Worm (Caenorhabditis elegans) whole organism, late embryonic: Measurements from ENCODE around the gene Y46G5A.15.

Source experiments
- C38D4.7 ChIP-seq: fragments of 200-800 bp; sonication (Bioruptor generic); optimal IDR thresholded peaks from 2 replicates; lab custom pipeline; 2018; ENCODE audit warnings: mild to moderate bottlenecking, missing genetic modification characterization, moderate library complexity, missing compliant biosample characterization
- K02D7.2 ChIP-seq: sonication (generic microtip); optimal IDR thresholded peaks from 2 replicates; lab custom pipeline; 2017; ENCODE audit warnings: mild to moderate bottlenecking, missing genetic modification characterization, missing compliant biosample characterization
- T23F11.4 ChIP-seq: fragments of 200-800 bp; sonication (Bioruptor generic); optimal IDR thresholded peaks from 2 replicates; lab custom pipeline; 2018; ENCODE audit warnings: mild to moderate bottlenecking, missing genetic modification characterization, missing compliant biosample characterization
- Y22D7AL.16 ChIP-seq: sonication (generic microtip); optimal IDR thresholded peaks from 2 replicates; lab custom pipeline; 2016; ENCODE audit warnings: missing genetic modification characterization, missing compliant biosample characterization
- ahr-1 ChIP-seq: sonication (generic microtip); optimal IDR thresholded peaks from 2 replicates; lab custom pipeline; 2016; ENCODE audit warnings: missing genetic modification characterization, missing compliant biosample characterization
- ama-1 ChIP-seq: fragments of 150-350 bp; optimal IDR thresholded peaks from 2 replicates; lab custom pipeline; 2014
- ceh-14 ChIP-seq: sonication (generic microtip); optimal IDR thresholded peaks from 2 replicates; lab custom pipeline; 2016; ENCODE audit warnings: missing genotype, missing genetic modification characterization, missing compliant biosample characterization
- ceh-18 ChIP-seq: sonication (generic microtip); optimal IDR thresholded peaks from 2 replicates; lab custom pipeline; 2016; ENCODE audit warnings: missing genetic modification characterization, missing compliant biosample characterization
- ceh-22 ChIP-seq: sonication (generic microtip); optimal IDR thresholded peaks from 2 replicates; lab custom pipeline; 2017; ENCODE audit warnings: missing biosample characterization, missing genetic modification characterization
- ceh-24 ChIP-seq: sonication (generic microtip); optimal IDR thresholded peaks from 2 replicates; lab custom pipeline; 2016; ENCODE audit warnings: mild to moderate bottlenecking, missing genetic modification characterization, missing compliant biosample characterization
- ceh-31 ChIP-seq: sonication (generic microtip); optimal IDR thresholded peaks from 2 replicates; lab custom pipeline; 2016; ENCODE audit warnings: missing genetic modification characterization, missing compliant biosample characterization
- ceh-34 ChIP-seq: sonication (generic microtip); optimal IDR thresholded peaks from 2 replicates; lab custom pipeline; 2016; ENCODE audit warnings: mild to moderate bottlenecking, missing genetic modification characterization, missing compliant biosample characterization
- ceh-45 ChIP-seq: fragments of 200-800 bp; sonication (Bioruptor generic); IDR thresholded peaks from 2 replicates; pipeline ENCODE4 v1.3.6; 2022; ENCODE audit warnings: missing genetic modification reagents, missing genetic modification characterization, missing compliant biosample characterization
- ceh-48 ChIP-seq: sonication (generic microtip); optimal IDR thresholded peaks from 2 replicates; lab custom pipeline; 2016; ENCODE audit warnings: missing genetic modification characterization, inconsistent platforms, missing compliant biosample characterization
- che-1 ChIP-seq: sonication (generic microtip); optimal IDR thresholded peaks from 2 replicates; lab custom pipeline; 2016; ENCODE audit warnings: mild to moderate bottlenecking, missing genetic modification characterization, missing compliant biosample characterization
- dve-1 ChIP-seq: sonication (generic microtip); optimal IDR thresholded peaks from 2 replicates; lab custom pipeline; 2017; ENCODE audit warnings: antibody characterized with exemption, mild to moderate bottlenecking, missing genetic modification characterization, missing compliant biosample characterization
- elt-2 ChIP-seq: sonication (generic microtip); optimal IDR thresholded peaks from 2 replicates; lab custom pipeline; 2016; ENCODE audit warnings: missing genetic modification reagents, missing genetic modification characterization, missing compliant biosample characterization
- elt-4 ChIP-seq: sonication (generic microtip); optimal IDR thresholded peaks from 2 replicates; lab custom pipeline; 2016; ENCODE audit warnings: missing genetic modification characterization, missing compliant biosample characterization
- ets-4 ChIP-seq: sonication (generic microtip); optimal IDR thresholded peaks from 2 replicates; lab custom pipeline; 2016; ENCODE audit warnings: missing genetic modification characterization, missing compliant biosample characterization
- eyg-1 ChIP-seq: sonication (generic microtip); optimal IDR thresholded peaks from 2 replicates; lab custom pipeline; 2016; ENCODE audit warnings: missing genotype, missing genetic modification characterization, missing compliant biosample characterization
- fax-1 ChIP-seq: sonication (generic microtip); optimal IDR thresholded peaks from 2 replicates; lab custom pipeline; 2016; ENCODE audit warnings: missing genotype, missing genetic modification characterization, missing compliant biosample characterization
- fkh-6 ChIP-seq: sonication (generic microtip); optimal IDR thresholded peaks from 2 replicates; lab custom pipeline; 2016; ENCODE audit warnings: missing genetic modification characterization, missing compliant biosample characterization
- gmeb-2 ChIP-seq: sonication (generic microtip); optimal IDR thresholded peaks from 2 replicates; lab custom pipeline; 2016; ENCODE audit warnings: missing genetic modification characterization, inconsistent platforms, missing compliant biosample characterization
- hlh-15 ChIP-seq: sonication (generic microtip); optimal IDR thresholded peaks from 2 replicates; lab custom pipeline; 2016; ENCODE audit warnings: missing genetic modification characterization, missing compliant biosample characterization
- hlh-6 ChIP-seq: sonication (generic microtip); optimal IDR thresholded peaks from 2 replicates; lab custom pipeline; 2016; ENCODE audit warnings: missing genotype, missing genetic modification characterization, missing compliant biosample characterization
- hlh-8 ChIP-seq: sonication (generic microtip); optimal IDR thresholded peaks from 2 replicates; lab custom pipeline; 2016; ENCODE audit warnings: missing genotype, missing genetic modification characterization, missing compliant biosample characterization
- lin-11 ChIP-seq: fragments of 200-800 bp; sonication (Bioruptor generic); optimal IDR thresholded peaks from 2 replicates; lab custom pipeline; 2018; ENCODE audit warnings: mild to moderate bottlenecking, missing genetic modification characterization, missing compliant biosample characterization
- mec-3 ChIP-seq: sonication (generic microtip); optimal IDR thresholded peaks from 2 replicates; lab custom pipeline; 2016; ENCODE audit warnings: borderline replicate concordance, missing genetic modification characterization, missing compliant biosample characterization
- nfya-1 ChIP-seq: sonication (generic microtip); optimal IDR thresholded peaks from 2 replicates; lab custom pipeline; 2017; ENCODE audit warnings: missing genetic modification characterization, mild to moderate bottlenecking, missing compliant biosample characterization, antibody characterized with exemption, moderate library complexity
- nhr-232 ChIP-seq: sonication (generic microtip); optimal IDR thresholded peaks from 2 replicates; lab custom pipeline; 2016; ENCODE audit warnings: missing genetic modification characterization, missing compliant biosample characterization
- pax-1 ChIP-seq: fragments of 150-350 bp; optimal IDR thresholded peaks from 2 replicates; lab custom pipeline; 2014; ENCODE audit warnings: missing biosample characterization, missing genetic modification characterization
- rnt-1 ChIP-seq: sonication (generic microtip); optimal IDR thresholded peaks from 2 replicates; lab custom pipeline; 2016; ENCODE audit warnings: missing genetic modification characterization, missing compliant biosample characterization
- sox-2 ChIP-seq: fragments of 200-800 bp; sonication (Bioruptor generic); IDR thresholded peaks from 2 replicates; pipeline ENCODE4 v1.3.6; 2022; ENCODE audit warnings: missing genetic modification reagents, missing genetic modification characterization, missing compliant biosample characterization
- sox-4 ChIP-seq: sonication (generic microtip); optimal IDR thresholded peaks from 2 replicates; lab custom pipeline; 2017; ENCODE audit warnings: mild to moderate bottlenecking, missing genetic modification characterization, inconsistent platforms, missing compliant biosample characterization
- tbx-2 ChIP-seq: sonication (generic microtip); optimal IDR thresholded peaks from 2 replicates; lab custom pipeline; 2016; ENCODE audit warnings: missing genetic modification characterization, missing compliant biosample characterization
- unc-3 ChIP-seq, 2 experiments: fragments of 200-800 bp in 1 of 2; sonication (Bioruptor generic) in 1 of 2; sonication (generic microtip) in 1 of 2; conservative IDR thresholded peaks in 1 of 2; optimal IDR thresholded peaks in 1 of 2; 2 replicates each; pipeline versions ENCODE4 v1.3.6 to Lab custom; 2016 to 2022; ENCODE audit warnings: missing compliant biosample characterization in 2 of 2, missing genetic modification characterization in 2 of 2, missing genetic modification reagents in 1 of 2
- unc-42 ChIP-seq: sonication (generic microtip); optimal IDR thresholded peaks from 2 replicates; lab custom pipeline; 2016; ENCODE audit warnings: missing genotype, missing genetic modification characterization, missing compliant biosample characterization
- unc-55 ChIP-seq: sonication (generic microtip); optimal IDR thresholded peaks from 2 replicates; lab custom pipeline; 2017; ENCODE audit warnings: missing biosample characterization, missing genetic modification reagents, missing genetic modification characterization
- ztf-16 ChIP-seq: sonication (generic microtip); optimal IDR thresholded peaks from 2 replicates; lab custom pipeline; 2017; ENCODE audit warnings: missing genetic modification characterization, missing compliant biosample characterization

Y46G5A.15 gene

DNA sequence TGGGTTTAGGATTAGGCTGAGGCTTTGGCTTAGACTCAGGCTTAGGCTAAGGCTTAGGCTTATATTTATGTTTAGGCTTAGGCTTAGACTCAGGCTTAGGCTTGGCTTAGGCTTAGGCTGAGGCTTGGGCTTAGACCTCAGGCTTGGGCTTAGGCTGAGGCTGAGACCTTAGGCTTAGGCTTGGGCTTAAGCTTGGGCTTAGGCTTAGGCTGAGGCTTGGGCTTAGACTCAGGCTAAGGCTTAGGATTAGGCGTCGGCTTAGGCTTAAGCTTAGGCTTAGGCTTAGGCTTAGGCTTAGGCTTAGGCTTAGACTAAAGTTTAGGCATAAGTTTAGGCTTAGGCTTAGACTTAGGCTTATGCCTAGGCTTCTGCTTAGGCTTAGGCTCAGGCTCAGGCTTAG is 39.2 kb upstream of the Y46G5A.15 start:
- no peak for TF ChIP-seq ets-4 (tag; lab: Kevin White, UChicago)
- TF ChIP-seq dve-1, result peak; percentile 96
- TF ChIP-seq K02D7.2, result no peak
- no peak for TF ChIP-seq elt-4 (tag; lab: Kevin White, UChicago)
- no peak for TF ChIP-seq mec-3 (tag; lab: Kevin White, UChicago)
- TF ChIP-seq nhr-232 (tag; lab: Kevin White, UChicago), result no peak
- TF ChIP-seq ama-1 (lab: Kevin White, UChicago), result no peak
- peak; percentile 10 for TF ChIP-seq sox-4
- TF ChIP-seq rnt-1 (tag; lab: Kevin White, UChicago), result no peak
- TF ChIP-seq Y22D7AL.16, result no peak
- no peak for TF ChIP-seq ahr-1 (tag; lab: Kevin White, UChicago)
- TF ChIP-seq nfya-1, result no peak
- TF ChIP-seq ceh-18 (tag; lab: Kevin White, UChicago), result no peak
- no peak for TF ChIP-seq hlh-15 (tag; lab: Kevin White, UChicago)
- no peak for TF ChIP-seq unc-3 (GFP tag; conservative IDR thresholded peaks at IDR 0.05; lab: Robert Waterston, UW)
- TF ChIP-seq unc-3 (tag; optimal IDR thresholded peaks at IDR 0.05; lab: Kevin White, UChicago), result no peak
- TF ChIP-seq lin-11 (tag; lab: Kevin White, UChicago), result no peak
- TF ChIP-seq hlh-6 (tag; lab: Kevin White, UChicago), result peak; percentile 71
- no peak for TF ChIP-seq unc-55 (GFP tag; lab: Kevin White, UChicago)
- no peak for TF ChIP-seq ceh-34 (tag; lab: Kevin White, UChicago)
- no peak for TF ChIP-seq unc-42 (tag; lab: Kevin White, UChicago)
- no peak for TF ChIP-seq sox-2

DNA sequence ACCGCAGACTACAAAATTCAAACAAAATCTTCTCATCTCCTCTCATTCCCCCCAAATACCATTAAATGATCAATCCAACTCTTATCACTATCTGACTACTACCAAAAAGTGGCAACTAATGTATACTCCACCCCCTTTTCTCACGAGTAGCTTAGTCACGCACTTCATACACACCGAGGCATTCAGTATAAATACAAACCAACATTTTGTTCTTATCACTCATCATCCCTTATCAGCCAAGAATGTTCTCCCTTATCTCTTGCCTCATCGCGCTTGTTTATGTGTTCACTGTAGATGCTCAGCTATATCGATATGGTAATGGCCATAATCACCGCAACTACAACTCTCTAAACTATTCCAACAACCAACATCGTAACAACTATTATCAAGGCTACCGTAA is 38.2 kb upstream of the Y46G5A.15 start, which contains the start of gene Y46G5A.36:
Y46G5A.36 (plus strand) TSS at position 243 of the 400 bp plus-strand sequence.
- TF ChIP-seq elt-2 (tag; lab: Kevin White, UChicago) (peak; percentile 94), ceh-45 (GFP tag; lab: Robert Waterston, UW) (no peak), ceh-22 (tag; lab: Kevin White, UChicago) (no peak)

DNA sequence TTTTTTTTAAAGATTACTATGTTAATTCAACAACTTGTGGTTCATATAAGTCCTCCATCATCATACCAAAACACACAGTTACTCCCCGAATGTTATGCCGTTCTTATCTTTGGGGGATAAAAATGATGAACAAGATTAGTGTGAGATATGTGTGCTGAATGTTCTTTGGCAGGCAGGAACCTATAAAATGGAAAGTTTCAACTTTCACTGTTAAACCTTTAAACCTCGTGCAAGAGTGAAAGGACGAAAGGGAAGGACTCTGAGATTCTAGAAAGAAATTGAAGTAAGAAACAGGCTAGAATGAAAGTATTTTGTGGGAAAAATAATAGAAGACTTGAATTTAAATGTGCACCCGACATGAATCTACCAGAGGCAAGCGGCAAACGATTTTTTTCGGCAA is 34.8 kb upstream of the Y46G5A.15 start:
- TF ChIP-seq gmeb-2 (tag; lab: Kevin White, UChicago) (no peak), tbx-2 (tag; lab: Kevin White, UChicago) (no peak), ztf-16 (no peak), ceh-14 (tag; lab: Kevin White, UChicago) (no peak), ceh-24 (tag; lab: Kevin White, UChicago) (no peak), ceh-31 (tag; lab: Kevin White, UChicago) (no peak), Y22D7AL.16 (no peak), ceh-48 (tag; lab: Kevin White, UChicago) (no peak), unc-42 (tag; lab: Kevin White, UChicago) (no peak), T23F11.4 (GFP tag; lab: Kevin White, UChicago) (no peak), che-1 (no peak), sox-4 (no peak), fkh-6 (tag; lab: Kevin White, UChicago) (no peak), C38D4.7 (GFP tag; lab: Kevin White, UChicago) (no peak), eyg-1 (tag; lab: Kevin White, UChicago) (no peak), ceh-45 (GFP tag; lab: Robert Waterston, UW) (no peak), fax-1 (no peak), nhr-232 (tag; lab: Kevin White, UChicago) (no peak)

DNA sequence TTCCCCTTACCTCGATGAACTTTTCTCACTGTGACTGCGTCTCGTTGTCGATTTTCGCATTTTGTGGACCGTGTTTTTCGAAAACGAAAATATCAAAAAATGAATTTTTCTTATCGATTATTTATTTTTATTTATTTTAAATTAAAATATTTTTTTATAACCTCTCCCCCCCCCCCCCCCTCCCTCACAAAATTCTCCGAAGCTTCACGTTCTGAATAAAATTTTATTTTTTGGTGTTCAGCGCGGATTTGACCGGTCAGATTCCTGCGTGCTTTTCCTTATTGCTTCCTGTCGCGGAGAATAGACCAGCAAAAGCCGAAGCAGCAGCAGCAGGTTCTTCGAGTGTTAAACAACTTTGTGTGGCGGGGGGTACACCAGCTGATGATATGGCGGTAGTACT is 33.3 kb upstream of the Y46G5A.15 start, which contains the start of gene Y46G5A.22:
Y46G5A.22 (minus strand) TSS at position 101 of the 400 bp plus-strand sequence.
- TF ChIP-seq fax-1 (no peak), ceh-45 (GFP tag; lab: Robert Waterston, UW) (no peak), dve-1 (no peak), ceh-34 (tag; lab: Kevin White, UChicago) (no peak), hlh-6 (tag; lab: Kevin White, UChicago) (no peak), hlh-8 (tag; lab: Kevin White, UChicago) (no peak), mec-3 (tag; lab: Kevin White, UChicago) (no peak), hlh-15 (tag; lab: Kevin White, UChicago) (no peak), pax-1 (tag; lab: Kevin White, UChicago) (no peak)
